Worm (Caenorhabditis elegans): ENCODE measurements around the gene eif-3.G.

Gene eif-3.G

DNA sequence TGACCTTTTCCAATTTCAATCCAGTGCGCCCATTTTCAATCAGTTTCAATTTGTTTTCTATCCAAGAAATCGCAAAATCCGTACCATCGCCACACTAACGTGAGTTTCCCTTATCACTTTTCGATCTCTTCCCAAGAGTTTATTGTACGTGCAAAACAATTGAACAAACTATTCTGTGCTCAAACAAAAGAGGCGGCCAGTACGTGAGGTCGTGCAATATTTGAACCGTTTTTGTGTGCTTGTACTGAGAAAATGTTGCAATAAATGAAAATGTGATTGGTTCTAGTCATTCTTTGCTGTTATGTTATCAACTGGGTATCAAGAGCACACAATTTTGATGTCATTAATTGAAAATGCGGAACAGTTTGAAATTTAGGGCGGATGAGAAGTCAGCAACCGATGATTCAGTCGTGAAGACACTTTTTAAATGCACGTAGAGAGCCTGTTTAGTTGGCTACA is 7.1 kb downstream of the eif-3.G start, which contains the start of gene F22B5.4:
F22B5.4 (plus strand) TSS at position 51 of the 459 bp plus-strand sequence.
- no peak for TF ChIP-seq ceh-36 (tag; optimal IDR thresholded peaks at IDR 0.05)
- no peak for TF ChIP-seq tbx-11 (GFP tag; IDR thresholded peaks at IDR 0.05)

DNA sequence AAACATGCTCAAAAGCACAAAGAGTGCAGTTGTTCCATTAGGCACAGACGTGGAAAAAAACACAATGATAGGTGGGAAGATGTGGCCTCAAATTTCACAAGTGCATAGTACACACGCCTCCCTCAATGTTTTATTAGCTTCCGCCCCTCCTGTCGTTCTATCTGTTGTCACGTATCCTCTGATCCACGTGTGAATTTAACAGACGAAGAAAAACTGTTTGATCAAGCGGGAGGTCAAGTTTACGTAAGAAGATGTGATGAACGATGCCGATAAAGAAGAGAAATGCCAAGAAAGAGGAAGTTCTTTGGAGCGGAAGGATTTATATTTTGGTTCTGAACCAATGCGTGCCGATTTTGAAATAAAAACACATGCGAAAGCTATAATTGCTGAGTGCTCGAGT is 8.2 kb downstream of the eif-3.G start:
- TF ChIP-seq ceh-13 (GFP tag; optimal IDR thresholded peaks at IDR 0.05) (no peak), ama-1 (optimal IDR thresholded peaks at IDR 0.05) (no peak), ceh-36 (tag; optimal IDR thresholded peaks at IDR 0.05) (no peak)

DNA sequence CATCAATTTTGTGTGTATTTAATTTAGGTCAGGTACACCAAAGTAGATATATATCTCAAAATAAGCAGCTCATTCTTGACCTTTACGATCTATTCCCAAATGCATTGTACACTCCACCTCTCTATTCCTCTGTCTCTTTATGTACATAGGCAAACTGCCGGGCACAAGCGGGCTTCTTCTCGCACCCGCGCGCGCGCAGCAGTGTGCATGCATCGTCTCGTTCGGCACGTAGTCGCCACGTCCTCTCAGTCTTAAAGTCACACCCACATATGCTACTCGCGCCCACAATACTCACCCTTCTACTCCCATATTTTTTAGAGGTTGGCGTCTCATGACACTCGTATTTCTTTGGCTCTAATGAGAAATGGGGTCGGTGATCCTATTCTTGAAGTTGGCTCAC is 8.9 kb downstream of the eif-3.G start:
- TF ChIP-seq hmg-4 (GFP tag; optimal IDR thresholded peaks at IDR 0.05) = no peak
- TF ChIP-seq sea-1 (GFP tag; conservative IDR thresholded peaks at IDR 0.05) = no peak
- no peak for TF ChIP-seq flt-1 (GFP tag; IDR thresholded peaks at IDR 0.05)
- no peak for TF ChIP-seq tbx-11 (GFP tag; IDR thresholded peaks at IDR 0.05)
- TF ChIP-seq ceh-13 (GFP tag; optimal IDR thresholded peaks at IDR 0.05) = no peak
- TF ChIP-seq hmbx-1 (tag; optimal IDR thresholded peaks at IDR 0.05) = no peak
- no peak for TF ChIP-seq aly-1 (tag; optimal IDR thresholded peaks at IDR 0.05)
- TF ChIP-seq hnd-1 (tag; optimal IDR thresholded peaks at IDR 0.05) = no peak
- TF ChIP-seq F13C5.2 (tag; optimal IDR thresholded peaks at IDR 0.05) = no peak
- TF ChIP-seq B0310.2 (tag; optimal IDR thresholded peaks at IDR 0.05) = no peak
- no peak for TF ChIP-seq ceh-36 (tag; optimal IDR thresholded peaks at IDR 0.05)

DNA sequence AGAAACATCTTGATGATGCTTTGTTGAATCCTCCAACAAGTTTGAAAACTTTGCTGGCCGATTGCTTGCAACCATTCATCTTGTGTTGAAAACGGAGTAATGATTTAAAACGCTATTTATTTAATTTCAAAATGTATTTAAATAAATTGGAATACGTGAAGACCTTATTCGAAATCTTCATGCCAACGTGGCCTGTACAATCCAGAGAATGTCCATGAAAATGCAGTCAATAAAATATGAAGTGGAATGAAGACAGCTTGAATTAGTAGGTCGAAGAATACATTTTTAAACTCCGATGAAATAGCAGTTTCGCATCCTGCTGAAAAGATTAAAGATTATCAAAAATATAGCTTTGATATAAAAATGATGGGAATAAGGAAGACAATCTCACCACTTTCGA is 11.9 kb downstream of the eif-3.G start, which contains the start of gene F22B5.5:
F22B5.5 (minus strand) TSS at position 101 of the 400 bp plus-strand sequence.
- TF ChIP-seq ama-1 (optimal IDR thresholded peaks at IDR 0.05) = no peak
- no peak for TF ChIP-seq sea-1 (GFP tag; conservative IDR thresholded peaks at IDR 0.05)
- TF ChIP-seq hmg-4 (GFP tag; optimal IDR thresholded peaks at IDR 0.05) = no peak
- TF ChIP-seq hmbx-1 (tag; optimal IDR thresholded peaks at IDR 0.05) = no peak
- TF ChIP-seq tbx-11 (GFP tag; IDR thresholded peaks at IDR 0.05) = no peak

DNA sequence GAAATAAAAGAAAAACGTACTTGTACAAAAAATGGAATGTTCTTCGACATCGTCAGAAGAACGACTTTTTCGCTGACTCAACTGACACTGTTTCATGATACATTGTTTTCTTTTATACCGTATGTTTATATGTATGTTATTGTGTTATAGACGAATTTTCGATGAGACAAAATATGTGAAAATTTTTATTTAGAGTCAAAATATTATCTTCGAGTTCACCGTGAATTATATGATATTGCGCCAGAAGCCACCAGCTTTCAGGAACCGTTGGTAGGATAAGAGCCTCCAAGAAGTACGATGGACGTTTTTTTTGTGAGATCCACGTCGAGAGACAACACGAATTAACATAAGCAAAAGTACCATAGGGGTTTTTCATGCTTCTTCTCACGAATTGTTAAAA is 13.5 kb downstream of the eif-3.G start, which contains the start of gene F22B5.6:
F22B5.6 (minus strand) TSS at position 101 of the 400 bp plus-strand sequence.
- no peak for TF ChIP-seq hmg-4 (GFP tag; optimal IDR thresholded peaks at IDR 0.05)
- TF ChIP-seq F13C5.2 (tag; optimal IDR thresholded peaks at IDR 0.05) = no peak

DNA sequence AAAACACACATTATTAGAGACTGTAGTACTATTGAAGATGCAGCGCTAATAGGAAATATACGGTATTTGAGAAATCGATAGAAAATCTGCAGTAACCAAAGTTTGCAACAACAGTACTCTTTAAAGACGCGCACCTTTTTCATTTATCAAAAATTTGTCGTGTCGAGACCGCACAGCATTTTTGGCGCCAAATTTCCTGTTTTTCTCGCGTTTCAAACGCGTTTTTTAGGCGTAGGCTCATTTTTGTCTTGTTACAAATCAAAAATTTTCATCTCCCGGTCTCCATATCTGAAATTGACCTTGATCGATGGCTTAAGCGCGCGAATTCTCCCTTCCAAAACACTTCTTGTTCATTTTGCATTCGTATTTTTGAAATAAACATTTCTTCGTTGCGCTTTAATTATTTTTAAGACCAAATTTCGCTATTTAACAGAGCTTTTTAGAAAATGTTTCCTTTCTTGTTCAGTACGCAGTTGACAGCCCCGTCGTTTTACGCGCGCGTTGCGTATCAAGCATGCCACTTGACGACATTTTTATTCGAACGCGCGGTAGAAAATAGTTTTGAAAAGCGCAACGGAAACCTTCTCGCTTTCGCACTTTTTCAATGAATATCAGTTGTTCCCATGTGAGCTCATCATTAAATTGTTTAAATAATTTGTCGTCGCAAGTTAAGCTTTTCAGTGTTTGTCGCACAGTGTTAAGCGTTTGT is 14.3 kb downstream of the eif-3.G start:
- TF ChIP-seq B0310.2 (tag; optimal IDR thresholded peaks at IDR 0.05) (no peak), ama-1 (optimal IDR thresholded peaks at IDR 0.05) (no peak), F13C5.2 (tag; optimal IDR thresholded peaks at IDR 0.05) (no peak), ets-7 (tag; optimal IDR thresholded peaks at IDR 0.05) (no peak), aly-1 (tag; optimal IDR thresholded peaks at IDR 0.05) (no peak), ceh-36 (tag; optimal IDR thresholded peaks at IDR 0.05) (no peak), pes-1 (GFP tag; IDR thresholded peaks at IDR 0.05) (no peak)

DNA sequence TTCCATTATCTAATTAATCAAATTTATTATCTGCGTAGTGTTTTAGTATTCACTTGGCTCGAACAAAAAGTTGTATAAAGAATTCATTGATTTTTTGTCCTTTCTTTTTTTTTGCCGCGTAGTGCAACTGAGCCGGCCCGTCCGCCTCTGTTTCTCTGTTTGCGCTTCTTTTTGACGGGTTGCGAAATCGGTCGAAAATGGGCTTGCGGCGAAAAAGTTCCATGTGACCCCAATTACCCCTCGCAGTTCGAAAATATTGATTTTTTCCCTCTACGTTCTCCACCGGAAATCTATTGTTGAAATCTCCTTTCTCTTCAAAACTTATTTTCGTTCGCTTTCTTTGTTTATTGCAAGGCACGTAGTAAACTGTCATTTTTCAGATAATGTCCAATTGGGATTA is 14.9 kb downstream of the eif-3.G start, which contains the start of gene zyg-9:
zyg-9 (plus strand) TSS at position 381 of the 400 bp plus-strand sequence.
- no peak for TF ChIP-seq hmbx-1 (tag; optimal IDR thresholded peaks at IDR 0.05)
- TF ChIP-seq hnd-1 (tag; optimal IDR thresholded peaks at IDR 0.05) = no peak
- TF ChIP-seq tbx-11 (GFP tag; IDR thresholded peaks at IDR 0.05) = no peak
- TF ChIP-seq pes-1 (GFP tag; IDR thresholded peaks at IDR 0.05) = no peak
- TF ChIP-seq tra-4 (tag; optimal IDR thresholded peaks at IDR 0.05) = no peak

DNA sequence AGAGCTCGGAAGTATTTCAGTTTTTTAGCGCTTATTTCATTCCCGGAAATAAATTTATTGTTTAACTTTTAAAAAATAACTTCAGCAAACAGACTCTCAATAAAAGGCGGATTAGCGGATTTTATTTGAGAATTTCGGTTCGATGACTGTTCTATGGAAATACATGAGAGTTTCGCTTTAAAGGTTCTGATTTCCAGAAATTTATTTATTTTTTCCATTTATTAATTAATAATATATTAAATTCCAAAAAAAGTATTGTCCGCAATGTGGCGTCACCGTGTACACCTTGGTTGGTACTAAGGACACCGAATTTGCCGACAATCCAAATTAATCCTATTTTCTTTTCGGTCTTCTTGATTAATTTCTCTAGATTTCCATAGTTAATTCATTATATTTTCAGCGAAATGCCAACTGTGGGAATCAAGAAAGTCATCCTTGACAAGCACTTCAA is 21.9 kb downstream of the eif-3.G start, which contains the start of gene fars-3:
fars-3 (plus strand) TSS at position 401 of the 451 bp plus-strand sequence.
- peak; percentile 45 for TF ChIP-seq ceh-36 (tag; optimal IDR thresholded peaks at IDR 0.05)
- TF ChIP-seq ama-1 (optimal IDR thresholded peaks at IDR 0.05) = no peak

DNA sequence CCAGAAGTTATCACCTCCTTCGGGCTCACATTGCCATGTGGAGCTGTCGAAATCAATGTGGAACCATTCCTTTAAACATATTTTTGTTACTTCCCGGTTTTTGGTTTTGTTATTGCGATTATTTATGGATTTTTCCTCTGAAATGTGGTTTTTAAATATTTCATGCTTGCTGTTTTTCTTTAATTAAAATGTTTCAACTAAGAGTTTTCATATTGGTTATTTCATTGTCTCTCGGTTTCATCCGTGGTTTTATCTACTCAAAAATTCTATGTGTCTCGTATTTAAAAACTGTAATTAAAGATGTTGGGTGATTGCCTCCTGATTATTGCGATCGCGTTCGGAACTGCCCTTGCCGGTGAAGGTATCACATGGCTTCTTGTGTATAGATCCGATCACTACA is 24.3 kb downstream of the eif-3.G start, which contains the start of gene F22B5.10:
F22B5.10 (plus strand) TSS at position 301 of the 400 bp plus-strand sequence.
- TF ChIP-seq ets-7 (tag; optimal IDR thresholded peaks at IDR 0.05) (no peak), ceh-36 (tag; optimal IDR thresholded peaks at IDR 0.05) (no peak), hmbx-1 (tag; optimal IDR thresholded peaks at IDR 0.05) (no peak), sea-1 (GFP tag; conservative IDR thresholded peaks at IDR 0.05) (no peak), B0310.2 (tag; optimal IDR thresholded peaks at IDR 0.05) (no peak), tbx-11 (GFP tag; IDR thresholded peaks at IDR 0.05) (no peak), tbx-37 (GFP tag; conservative IDR thresholded peaks at IDR 0.05) (no peak), flt-1 (GFP tag; IDR thresholded peaks at IDR 0.05) (no peak), pes-1 (GFP tag; IDR thresholded peaks at IDR 0.05) (no peak), scrt-1 (GFP tag; IDR thresholded peaks at IDR 0.05) (no peak), aly-1 (tag; optimal IDR thresholded peaks at IDR 0.05) (no peak), tra-4 (tag; optimal IDR thresholded peaks at IDR 0.05) (no peak), hnd-1 (tag; optimal IDR thresholded peaks at IDR 0.05) (no peak), ceh-13 (GFP tag; optimal IDR thresholded peaks at IDR 0.05) (no peak), ama-1 (optimal IDR thresholded peaks at IDR 0.05) (no peak), F13C5.2 (tag; optimal IDR thresholded peaks at IDR 0.05) (no peak)

Data from whole organism, early embryonic.